Fruit fly (Drosophila melanogaster) whole organism, wandering third instar larva: ENCODE data around the gene Acsx1R.
A peak's percentile ranks its signal among the peaks of the same experiment; 100 is the strongest.

Experiments used
- Dfd ChIP-seq: fragments of >200 bp; optimal IDR thresholded peaks from 2 replicates; lab custom pipeline; 2017; ENCODE audit warnings: missing biosample characterization, missing genetic modification characterization
- Dif ChIP-seq: fragments of 200-275, 200-300 bp; sonication (Bioruptor generic); optimal IDR thresholded peaks from 2 replicates; lab custom pipeline; 2018; ENCODE audit warnings: missing biosample characterization, missing genetic modification characterization; ENCODE audit not compliant: partially characterized antibody
- HLH106 ChIP-seq: fragments of 200-800 bp; optimal IDR thresholded peaks from 3 replicates; lab custom pipeline; 2019; ENCODE audit warnings: missing biosample characterization, mild to moderate bottlenecking, missing genetic modification characterization, moderate library complexity
- Hr78 ChIP-seq: fragments of >200 bp; optimal IDR thresholded peaks from 2 replicates; lab custom pipeline; 2017; ENCODE audit warnings: missing biosample characterization, missing genetic modification characterization
- Hr83 ChIP-seq: fragments of 200-300 bp; sonication (Bioruptor generic); optimal IDR thresholded peaks from 2 replicates; lab custom pipeline; 2016; ENCODE audit warnings: missing biosample characterization, mild to moderate bottlenecking, missing genetic modification characterization, moderate library complexity; ENCODE audit not compliant: poor library complexity, severe bottlenecking
- Myc ChIP-seq: fragments of >200 bp; optimal IDR thresholded peaks from 2 replicates; lab custom pipeline; 2017
- Vsx2 ChIP-seq: fragments of 200-300, 225-300 bp; sonication (Bioruptor generic); optimal IDR thresholded peaks from 2 replicates; lab custom pipeline; 2018; ENCODE audit warnings: missing biosample characterization, missing genetic modification characterization; ENCODE audit not compliant: partially characterized antibody
- br ChIP-seq: fragments of 200-800 bp; sonication (Bioruptor generic); optimal IDR thresholded peaks from 2 replicates; lab custom pipeline; 2016; ENCODE audit warnings: missing biosample characterization, missing genetic modification characterization
- usp ChIP-seq: fragments of >200 bp; optimal IDR thresholded peaks from 2 replicates; lab custom pipeline; 2017; ENCODE audit warnings: missing biosample characterization, missing genetic modification characterization
- woc ChIP-seq: sonication (Bioruptor generic); optimal IDR thresholded peaks from 2 replicates; lab custom pipeline; 2016; ENCODE audit warnings: missing biosample characterization, mild to moderate bottlenecking, missing genetic modification characterization

DNA sequence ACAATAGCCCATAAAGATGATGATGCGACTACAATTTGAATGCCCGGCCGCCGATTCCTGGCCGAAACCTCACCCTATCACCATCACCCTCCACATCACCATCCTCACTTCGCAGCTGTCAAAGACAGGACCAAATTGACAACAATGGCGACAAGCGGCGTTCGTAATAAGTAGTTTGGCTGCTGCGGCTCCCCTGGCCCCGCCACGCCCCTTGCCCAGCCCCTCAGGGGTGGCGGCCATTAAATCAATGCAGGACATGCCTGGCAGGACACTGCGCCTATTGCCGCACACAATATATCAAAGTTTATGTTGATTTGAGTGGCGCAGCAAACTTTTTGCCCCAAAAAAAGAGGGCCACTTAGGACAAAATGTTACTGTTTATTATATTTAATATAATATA lies 51.5 kb downstream of the Acsx1R start:
- TF ChIP-seq Myc (lab: Kevin White, UChicago) (no peak), woc (GFP tag; lab: Kevin White, UChicago) (no peak), br (GFP tag; lab: Kevin White, UChicago) (no peak), Vsx2 (GFP tag; lab: Kevin White, UChicago) (no peak), Hr78 (GFP tag; lab: Kevin White, UChicago) (no peak), Dfd (peak; percentile 91), usp (GFP tag; lab: Kevin White, UChicago) (no peak), Hr83 (no peak), HLH106 (tag; lab: Kevin White, UChicago) (no peak), Dif (no peak)
